Fruit fly (Drosophila melanogaster) whole organism, embryonic: ENCODE data around the gene CG11670.

ENCODE experiments used
- Asciz ChIP-seq: fragments of 200-800 bp; sonication (Bioruptor generic); optimal IDR thresholded peaks from 2 replicates; lab custom pipeline; 2017; ENCODE audit warnings: missing biosample characterization, mild to moderate bottlenecking, missing genetic modification characterization, missing genetic modification reagents
- CG10543 ChIP-seq: fragments of 200-800 bp; sonication (Bioruptor generic); optimal IDR thresholded peaks from 3 replicates; lab custom pipeline; 2017; ENCODE audit warnings: missing biosample characterization, mild to moderate bottlenecking, missing genetic modification characterization, moderate library complexity
- CG11696 ChIP-seq: fragments of 200-800 bp; sonication (Bioruptor generic); IDR thresholded peaks from 2 replicates; pipeline ENCODE4 v1.3.6; 2022; ENCODE audit warnings: missing biosample characterization, missing genetic modification characterization
- CG14710 ChIP-seq: fragments of 200-800 bp; sonication (Bioruptor generic); optimal IDR thresholded peaks from 3 replicates; lab custom pipeline; 2019; ENCODE audit warnings: missing biosample characterization, mild to moderate bottlenecking, missing genetic modification characterization, moderate library complexity
- CG15479 ChIP-seq: fragments of 200-800 bp; sonication (Bioruptor generic); optimal IDR thresholded peaks from 3 replicates; lab custom pipeline; 2019; ENCODE audit warnings: missing biosample characterization, mild to moderate bottlenecking, missing genetic modification characterization, moderate library complexity
- CG15601 ChIP-seq: fragments of 200-800 bp; sonication (Bioruptor generic); optimal IDR thresholded peaks from 3 replicates; lab custom pipeline; 2019; ENCODE audit warnings: missing biosample characterization, mild to moderate bottlenecking, missing genetic modification characterization, moderate library complexity
- CG2116 ChIP-seq: fragments of 200-800 bp; sonication (Bioruptor generic); optimal IDR thresholded peaks from 3 replicates; lab custom pipeline; 2018; ENCODE audit warnings: missing biosample characterization, mild to moderate bottlenecking, missing genetic modification characterization
- CG30403 ChIP-seq: fragments of 200-800 bp; sonication (Bioruptor generic); optimal IDR thresholded peaks from 3 replicates; lab custom pipeline; 2016; ENCODE audit warnings: missing biosample characterization, missing genetic modification characterization
- CG3065 ChIP-seq: fragments of 200-800 bp; sonication (Bioruptor generic); optimal IDR thresholded peaks from 2 replicates; lab custom pipeline; 2016; ENCODE audit warnings: missing biosample characterization, missing genetic modification characterization
- CG31224 ChIP-seq: fragments of 200-800 bp; sonication (Bioruptor generic); IDR thresholded peaks from 2 replicates; pipeline ENCODE4 v1.3.6; 2022; ENCODE audit warnings: missing biosample characterization, missing genetic modification characterization
- CG3847 ChIP-seq: fragments of 200-800 bp; sonication (Bioruptor generic); IDR thresholded peaks from 2 replicates; pipeline ENCODE4 v1.3.6; 2022; ENCODE audit warnings: missing biosample characterization, missing genetic modification characterization
- CG4424 ChIP-seq: fragments of 200-800 bp; sonication (Bioruptor generic); optimal IDR thresholded peaks from 3 replicates; lab custom pipeline; 2016; ENCODE audit warnings: missing biosample characterization, missing genetic modification characterization
- CG6254 ChIP-seq: fragments of 200-800 bp; sonication (Bioruptor generic); optimal IDR thresholded peaks from 3 replicates; lab custom pipeline; 2017; ENCODE audit warnings: mild to moderate bottlenecking, missing biosample characterization, missing genetic modification reagents, missing genetic modification characterization
- CG6683 ChIP-seq: fragments of 200-800 bp; sonication (Bioruptor generic); optimal IDR thresholded peaks from 2 replicates; lab custom pipeline; 2017; ENCODE audit warnings: missing biosample characterization, mild to moderate bottlenecking, missing genetic modification characterization, missing genetic modification reagents
- CG7556 ChIP-seq: fragments of 200-800 bp; sonication (Bioruptor generic); optimal IDR thresholded peaks from 2 replicates; lab custom pipeline; 2017; ENCODE audit warnings: missing biosample characterization, mild to moderate bottlenecking, missing genetic modification characterization
- CG7745 ChIP-seq: fragments of 200-800 bp; sonication (Bioruptor generic); optimal IDR thresholded peaks from 2 replicates; lab custom pipeline; 2018; ENCODE audit warnings: missing biosample characterization, mild to moderate bottlenecking, missing genetic modification characterization, moderate library complexity
- CG8359 ChIP-seq: fragments of 200-800 bp; sonication (Bioruptor generic); optimal IDR thresholded peaks from 2 replicates; lab custom pipeline; 2017; ENCODE audit warnings: missing biosample characterization, mild to moderate bottlenecking, missing genetic modification characterization, borderline replicate concordance
- CG8388 ChIP-seq: fragments of 200-800 bp; sonication (Bioruptor generic); optimal IDR thresholded peaks from 2 replicates; lab custom pipeline; 2019; ENCODE audit warnings: missing biosample characterization, mild to moderate bottlenecking, missing genetic modification characterization, moderate library complexity
- CG9609 ChIP-seq: fragments of 200-800 bp; sonication (Bioruptor generic); optimal IDR thresholded peaks from 3 replicates; lab custom pipeline; 2016; ENCODE audit warnings: missing biosample characterization, missing genetic modification characterization
- Doc3 ChIP-seq: fragments of 200-800 bp; sonication (Bioruptor generic); IDR thresholded peaks from 3 replicates; pipeline ENCODE4 v1.3.6; 2022; ENCODE audit warnings: missing biosample characterization, missing genetic modification characterization; ENCODE audit not compliant: partially characterized antibody
- Ets65A ChIP-seq: fragments of 200-800 bp; sonication (Bioruptor generic); peaks from one replicate; lab custom pipeline; 2016; ENCODE audit warnings: missing biosample characterization, missing genetic modification characterization
- Hand ChIP-seq: fragments of 200-800 bp; sonication (Bioruptor generic); optimal IDR thresholded peaks from 2 replicates; lab custom pipeline; 2017; ENCODE audit warnings: mild to moderate bottlenecking, missing biosample characterization, missing genetic modification reagents, missing genetic modification characterization
- Mes4 ChIP-seq: fragments of 200-800 bp; sonication (Bioruptor generic); optimal IDR thresholded peaks from 2 replicates; lab custom pipeline; 2016; ENCODE audit warnings: missing biosample characterization, missing genetic modification characterization
- Optix ChIP-seq: fragments of 200-800 bp; sonication (Bioruptor generic); IDR thresholded peaks from 3 replicates; pipeline ENCODE4 v1.3.6; 2022; ENCODE audit warnings: missing biosample characterization, missing genetic modification characterization
- Side ChIP-seq: fragments of 200-800 bp; sonication (Bioruptor generic); optimal IDR thresholded peaks from 2 replicates; lab custom pipeline; 2016; ENCODE audit warnings: missing biosample characterization, missing genetic modification characterization
- Taf1 ChIP-seq: fragments of 200-800 bp; sonication (Bioruptor generic); IDR thresholded peaks from 2 replicates; pipeline ENCODE4 v1.3.6; 2022; ENCODE audit warnings: missing biosample characterization, missing genetic modification characterization
- Usf ChIP-seq: fragments of 200-800 bp; sonication (Bioruptor generic); optimal IDR thresholded peaks from 2 replicates; lab custom pipeline; 2017; ENCODE audit warnings: missing genotype, missing biosample characterization, missing genetic modification characterization
- ash1 ChIP-seq: fragments of 200-800 bp; sonication (Bioruptor generic); optimal IDR thresholded peaks from 2 replicates; lab custom pipeline; 2018; ENCODE audit warnings: missing biosample characterization, mild to moderate bottlenecking, missing genetic modification characterization
- bowl ChIP-seq: fragments of 200-800 bp; sonication (Bioruptor generic); IDR thresholded peaks from 2 replicates; pipeline ENCODE4 v1.3.6; 2022; ENCODE audit warnings: missing biosample characterization, missing genetic modification characterization
- cg ChIP-seq: fragments of 200-800 bp; sonication (Bioruptor generic); optimal IDR thresholded peaks from 3 replicates; lab custom pipeline; 2019; ENCODE audit warnings: missing biosample characterization, mild to moderate bottlenecking, missing genetic modification characterization, moderate library complexity
- corto ChIP-seq: fragments of 200-800 bp; sonication (Bioruptor generic); optimal IDR thresholded peaks from 2 replicates; lab custom pipeline; 2016; ENCODE audit warnings: missing biosample characterization, mild to moderate bottlenecking, missing genetic modification characterization, moderate library complexity
- crp ChIP-seq, 2 experiments: fragments of 200-800 bp; sonication (Bioruptor generic); optimal IDR thresholded peaks; 2 replicates in 1 of 2; 3 replicates in 1 of 2; lab custom pipeline; 2017; ENCODE audit warnings: missing biosample characterization in 2 of 2, missing genetic modification characterization in 2 of 2, mild to moderate bottlenecking in 1 of 2, moderate library complexity in 1 of 2
- cwo ChIP-seq: fragments of 200-800 bp; sonication (Bioruptor generic); optimal IDR thresholded peaks from 3 replicates; lab custom pipeline; 2017; ENCODE audit warnings: missing biosample characterization, missing genetic modification characterization, mild to moderate bottlenecking, moderate library complexity, missing genetic modification reagents
- danr ChIP-seq: fragments of 200-800 bp; sonication (Bioruptor generic); IDR thresholded peaks from 2 replicates; pipeline ENCODE4 v1.3.6; 2022; ENCODE audit warnings: missing biosample characterization, missing genetic modification characterization
- dm ChIP-seq: fragments of 200-800 bp; sonication (Bioruptor generic); optimal IDR thresholded peaks from 3 replicates; lab custom pipeline; 2016; ENCODE audit warnings: missing biosample characterization, missing genetic modification characterization
- dpn ChIP-seq, 2 experiments: fragments of 200-800 bp; sonication (Bioruptor generic); optimal IDR thresholded peaks; 3 replicates each; lab custom pipeline; 2016; ENCODE audit warnings: missing biosample characterization in 2 of 2, missing genetic modification characterization in 2 of 2
- dysf ChIP-seq: fragments of 200-800 bp; sonication (Bioruptor generic); IDR thresholded peaks from 3 replicates; pipeline ENCODE4 v1.3.6; 2022; ENCODE audit warnings: missing biosample characterization, missing genetic modification characterization
- exex ChIP-seq: fragments of 200-800 bp; sonication (Bioruptor generic); optimal IDR thresholded peaks from 4 replicates; lab custom pipeline; 2018; ENCODE audit warnings: missing biosample characterization, mild to moderate bottlenecking, missing genetic modification characterization, moderate library complexity
- fd102C ChIP-seq: fragments of 200-800 bp; sonication (Bioruptor generic); optimal IDR thresholded peaks from 2 replicates; lab custom pipeline; 2018; ENCODE audit warnings: missing biosample characterization, mild to moderate bottlenecking, missing genetic modification characterization, moderate library complexity
- jumu ChIP-seq: fragments of 200-800 bp; sonication (Bioruptor generic); optimal IDR thresholded peaks from 3 replicates; lab custom pipeline; 2016; ENCODE audit warnings: missing biosample characterization, missing genetic modification characterization
- luna ChIP-seq: fragments of 200-800 bp; sonication (Bioruptor generic); optimal IDR thresholded peaks from 2 replicates; lab custom pipeline; 2016; ENCODE audit warnings: missing biosample characterization, missing genetic modification characterization
- pita ChIP-seq: fragments of 200-800 bp; sonication (Bioruptor generic); optimal IDR thresholded peaks from 2 replicates; lab custom pipeline; 2017; ENCODE audit warnings: missing biosample characterization, mild to moderate bottlenecking, missing genetic modification characterization
- psq ChIP-seq: fragments of 200-800 bp; sonication (Bioruptor generic); optimal IDR thresholded peaks from 2 replicates; lab custom pipeline; 2017; ENCODE audit warnings: missing biosample characterization, missing genetic modification characterization
- sd ChIP-seq: fragments of 200-800 bp; sonication (Bioruptor generic); optimal IDR thresholded peaks from 3 replicates; lab custom pipeline; 2018; ENCODE audit warnings: missing biosample characterization, mild to moderate bottlenecking, missing genetic modification characterization, moderate library complexity
- sisA ChIP-seq: fragments of 200-800 bp; sonication (Bioruptor generic); IDR thresholded peaks from 2 replicates; pipeline ENCODE4 v1.3.6; 2022; ENCODE audit warnings: missing biosample characterization, missing genetic modification characterization
- tio ChIP-seq: fragments of 200-800 bp; sonication (Bioruptor generic); optimal IDR thresholded peaks from 2 replicates; lab custom pipeline; 2017; ENCODE audit warnings: missing biosample characterization, missing genetic modification characterization, inconsistent platforms
- tll ChIP-seq, 2 experiments: fragments of 200-800 bp in 1 of 2; fragments of >200 bp in 1 of 2; sonication (Bioruptor generic) in 1 of 2; optimal IDR thresholded peaks; 2 replicates each; lab custom pipeline; 2017 to 2019; ENCODE audit warnings: missing biosample characterization in 2 of 2, missing genetic modification characterization in 2 of 2, mild to moderate bottlenecking in 1 of 2, moderate library complexity in 1 of 2
- tx ChIP-seq: fragments of 200-800 bp; sonication (Bioruptor generic); optimal IDR thresholded peaks from 2 replicates; lab custom pipeline; 2016; ENCODE audit warnings: missing biosample characterization, missing genetic modification characterization
- vfl ChIP-seq: fragments of 200-800 bp; sonication (Bioruptor generic); optimal IDR thresholded peaks from 2 replicates; lab custom pipeline; 2016; ENCODE audit warnings: missing biosample characterization, missing genetic modification characterization
- vnd ChIP-seq: fragments of 200-800 bp; sonication (Bioruptor generic); IDR thresholded peaks from 3 replicates; pipeline ENCODE4 v1.3.6; 2022; ENCODE audit warnings: missing biosample characterization, missing genetic modification characterization; ENCODE audit not compliant: partially characterized antibody
- yki ChIP-seq: fragments of >200 bp; optimal IDR thresholded peaks from 3 replicates; lab custom pipeline; 2018

Gene CG11670

DNA sequence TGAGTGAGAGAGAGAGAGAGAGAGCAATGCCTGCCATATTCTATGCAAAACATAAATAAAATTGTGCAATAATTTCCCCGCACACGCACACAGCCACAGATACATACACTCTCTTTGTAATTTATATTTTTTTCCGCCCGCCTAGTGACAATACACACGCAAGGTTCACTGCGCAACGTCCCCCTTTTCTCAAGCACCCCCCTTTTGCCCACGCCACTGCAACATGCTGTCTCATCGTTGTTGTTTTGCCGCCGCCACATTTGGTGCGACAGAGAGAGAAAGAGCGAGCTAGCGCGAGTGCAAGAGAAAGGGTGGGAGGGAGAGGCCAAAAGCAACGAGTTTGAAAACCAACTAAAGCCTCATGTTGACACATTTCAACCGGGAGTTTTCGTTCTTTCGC, 29.5 kb upstream of the CG11670 start (continued):
- TF ChIP-seq Mes4 (GFP tag; lab: Kevin White, UChicago): peak; percentile 50
- peak; percentile 21 for TF ChIP-seq tx (GFP tag; lab: Kevin White, UChicago)
- no peak for TF ChIP-seq luna
- peak in 1 of 2 experiments; percentile 55 for TF ChIP-seq tll (GFP tag; optimal IDR thresholded peaks at IDR 0.05; lab: Kevin White, UChicago)
- TF ChIP-seq Asciz: no peak
- no peak for TF ChIP-seq danr
- no peak for TF ChIP-seq CG3065
- TF ChIP-seq sisA (GFP tag; lab: Robert Waterston, UW): peak; percentile 74
- peak; percentile 75 for TF ChIP-seq CG30403 (GFP tag; lab: Kevin White, UChicago)
- no peak for TF ChIP-seq crp (GFP tag; optimal IDR thresholded peaks at IDR 0.05; lab: Kevin White, UChicago)
- peak; percentile 52 for TF ChIP-seq CG3847
- TF ChIP-seq yki (lab: Kevin White, UChicago): no peak
- TF ChIP-seq vfl (GFP tag; lab: Kevin White, UChicago): peak; percentile 60
- TF ChIP-seq CG6683: no peak
- TF ChIP-seq Ets65A (GFP tag; lab: Kevin White, UChicago): peak; percentile 62
- no peak for TF ChIP-seq tio (GFP tag; lab: Kevin White, UChicago)
- TF ChIP-seq Doc3 (GFP tag; lab: Robert Waterston, UW): no peak
- peak; percentile 73 to 75 for TF ChIP-seq dpn (GFP tag; optimal IDR thresholded peaks at IDR 0.05; lab: Kevin White, UChicago)
- no peak for TF ChIP-seq Taf1
- TF ChIP-seq exex (tag; lab: Kevin White, UChicago): no peak
- peak; percentile 73 for TF ChIP-seq cwo (GFP tag; lab: Kevin White, UChicago)
- no peak for TF ChIP-seq sd
- peak; percentile 77 for TF ChIP-seq cg (GFP tag; lab: Kevin White, UChicago)
- TF ChIP-seq bowl (GFP tag; lab: Robert Waterston, UW): peak; percentile 51; the same call in 1 of the 2 replicates
- TF ChIP-seq CG15601 (tag; lab: Kevin White, UChicago): no peak
- TF ChIP-seq CG11696 (GFP tag; lab: Robert Waterston, UW): peak; percentile 42; the same call in 1 of the 2 replicates
- TF ChIP-seq Optix: peak; percentile 71; the same call in 2 of the 3 replicates
- no peak for TF ChIP-seq CG6254
- TF ChIP-seq CG14710 (tag; lab: Kevin White, UChicago): no peak
- TF ChIP-seq vnd (GFP tag; lab: Robert Waterston, UW): no peak
- peak; percentile 49 for TF ChIP-seq CG9609 (GFP tag; lab: Kevin White, UChicago)
- no peak for TF ChIP-seq CG2116
- TF ChIP-seq Usf (GFP tag; lab: Kevin White, UChicago): no peak
- TF ChIP-seq dm (GFP tag; lab: Kevin White, UChicago): peak; percentile 80
- TF ChIP-seq CG31224 (GFP tag; lab: Robert Waterston, UW): peak; percentile 51
- peak; percentile 50 for TF ChIP-seq Hand
- TF ChIP-seq CG8359 (GFP tag; lab: Kevin White, UChicago): no peak
- no peak for TF ChIP-seq fd102C (GFP tag; lab: Kevin White, UChicago)
- no peak for TF ChIP-seq pita (GFP tag; lab: Kevin White, UChicago)
- peak; percentile 19 for TF ChIP-seq CG7556
- peak; percentile 77 for TF ChIP-seq dysf (GFP tag; lab: Robert Waterston, UW)
- peak; percentile 33 for TF ChIP-seq jumu (GFP tag; lab: Kevin White, UChicago)
- TF ChIP-seq psq (GFP tag; lab: Kevin White, UChicago): no peak
- TF ChIP-seq CG4424 (GFP tag; lab: Kevin White, UChicago): peak; percentile 18
- no peak for TF ChIP-seq corto (GFP tag; lab: Kevin White, UChicago)
- TF ChIP-seq CG15479 (GFP tag; lab: Kevin White, UChicago): peak; percentile 91
- TF ChIP-seq CG8388 (GFP tag; lab: Kevin White, UChicago): no peak
- TF ChIP-seq Side (GFP tag; lab: Kevin White, UChicago): peak; percentile 55
- TF ChIP-seq CG10543 (GFP tag; lab: Kevin White, UChicago): peak; percentile 61
- peak; percentile 78 for TF ChIP-seq ash1 (GFP tag; lab: Kevin White, UChicago)
- no peak for TF ChIP-seq CG7745 (tag; lab: Kevin White, UChicago)
